Fruit fly (Drosophila melanogaster) whole organism, embryonic: Measurements from ENCODE around the gene Fbxl4.

ENCODE experiments used
- Atf6 ChIP-seq: fragments of 200-800 bp; sonication (Bioruptor generic); IDR thresholded peaks from 2 replicates; pipeline ENCODE4 v1.3.6; 2022; ENCODE audit warnings: missing biosample characterization, missing genetic modification characterization
- Awh ChIP-seq: fragments of 200-800 bp; sonication (Bioruptor generic); IDR thresholded peaks from 2 replicates; pipeline ENCODE4, ENCODE4 v1.3.6; 2022; ENCODE audit warnings: missing biosample characterization, missing genetic modification characterization
- B-H1 ChIP-seq: fragments of 200-800 bp; sonication (Bioruptor generic); IDR thresholded peaks from 3 replicates; pipeline ENCODE4 v1.3.6; 2022; ENCODE audit warnings: missing biosample characterization, missing genetic modification characterization
- BEAF-32 ChIP-seq: fragments of 200-800 bp; sonication (Bioruptor generic); optimal IDR thresholded peaks from 3 replicates; lab custom pipeline; 2017; ENCODE audit warnings: missing biosample characterization, missing genetic modification characterization, mild to moderate bottlenecking, moderate library complexity, missing genetic modification reagents
- Blimp-1 ChIP-seq: fragments of 200-800 bp; sonication (Bioruptor generic); optimal IDR thresholded peaks from 3 replicates; lab custom pipeline; 2018; ENCODE audit warnings: missing biosample characterization, missing genetic modification characterization, mild to moderate bottlenecking, moderate library complexity, missing genetic modification reagents
- CG10366 ChIP-seq: fragments of 200-800 bp; sonication (Bioruptor generic); IDR thresholded peaks from 2 replicates; pipeline ENCODE4 v1.3.6; 2022; ENCODE audit warnings: missing biosample characterization, missing genetic modification characterization
- CG10431 ChIP-seq: fragments of 200-800 bp; sonication (Bioruptor generic); optimal IDR thresholded peaks from 3 replicates; lab custom pipeline; 2018; ENCODE audit warnings: missing biosample characterization, mild to moderate bottlenecking, missing genetic modification characterization
- CG11247 ChIP-seq: fragments of 200-800 bp; sonication (Bioruptor generic); IDR thresholded peaks from 2 replicates; pipeline ENCODE4 v1.3.6; 2022; ENCODE audit warnings: missing biosample characterization, missing genetic modification characterization
- CG11504 ChIP-seq: fragments of 200-800 bp; sonication (Bioruptor generic); optimal IDR thresholded peaks from 3 replicates; lab custom pipeline; 2019; ENCODE audit warnings: missing biosample characterization, mild to moderate bottlenecking, missing genetic modification characterization, moderate library complexity
- CG13775 ChIP-seq: fragments of 200-800 bp; sonication (Bioruptor generic); optimal IDR thresholded peaks from 3 replicates; lab custom pipeline; 2017; ENCODE audit warnings: missing biosample characterization, mild to moderate bottlenecking, missing genetic modification characterization
- CG15011 ChIP-seq: fragments of 200-800 bp; sonication (Bioruptor generic); optimal IDR thresholded peaks from 3 replicates; lab custom pipeline; 2018; ENCODE audit warnings: missing biosample characterization, mild to moderate bottlenecking, missing genetic modification characterization
- CG15601 ChIP-seq: fragments of 200-800 bp; sonication (Bioruptor generic); optimal IDR thresholded peaks from 3 replicates; lab custom pipeline; 2019; ENCODE audit warnings: missing biosample characterization, mild to moderate bottlenecking, missing genetic modification characterization, moderate library complexity
- CG16815 ChIP-seq: fragments of 200-800 bp; sonication (Bioruptor generic); optimal IDR thresholded peaks from 3 replicates; lab custom pipeline; 2017; ENCODE audit warnings: missing biosample characterization, mild to moderate bottlenecking, missing genetic modification characterization
- CG16863 ChIP-seq: fragments of 200-800 bp; sonication (Bioruptor generic); optimal IDR thresholded peaks from 3 replicates; lab custom pipeline; 2016; ENCODE audit warnings: missing biosample characterization, missing genetic modification characterization
- CG17328 ChIP-seq: fragments of 200-800 bp; sonication (Bioruptor generic); IDR thresholded peaks from 2 replicates; pipeline ENCODE4 v1.3.6; 2022; ENCODE audit warnings: missing biosample characterization, missing genetic modification characterization
- CG1832 ChIP-seq: fragments of 200-800 bp; sonication (Bioruptor generic); optimal IDR thresholded peaks from 2 replicates; lab custom pipeline; 2017; ENCODE audit warnings: missing biosample characterization, mild to moderate bottlenecking, missing genetic modification characterization, inconsistent platforms
- CG3065 ChIP-seq: fragments of 200-800 bp; sonication (Bioruptor generic); optimal IDR thresholded peaks from 2 replicates; lab custom pipeline; 2016; ENCODE audit warnings: missing biosample characterization, missing genetic modification characterization
- CG43689 ChIP-seq: fragments of 200-800 bp; sonication (Bioruptor generic); IDR thresholded peaks from 2 replicates; pipeline ENCODE4 v1.3.6; 2022; ENCODE audit warnings: missing biosample characterization, missing genetic modification characterization
- CG4854 ChIP-seq: fragments of 200-800 bp; sonication (Bioruptor generic); optimal IDR thresholded peaks from 2 replicates; lab custom pipeline; 2016; ENCODE audit warnings: missing biosample characterization, missing genetic modification characterization, inconsistent platforms
- CG8281 ChIP-seq: fragments of 200-800 bp; sonication (Bioruptor generic); optimal IDR thresholded peaks from 2 replicates; lab custom pipeline; 2018; ENCODE audit warnings: missing biosample characterization, mild to moderate bottlenecking, missing genetic modification characterization, moderate library complexity
- CG8478 ChIP-seq: fragments of >200 bp; optimal IDR thresholded peaks from 2 replicates; lab custom pipeline; 2018
- D19A ChIP-seq: fragments of 200-800 bp; optimal IDR thresholded peaks from 3 replicates; lab custom pipeline; 2019; ENCODE audit warnings: missing biosample characterization, mild to moderate bottlenecking, missing genetic modification characterization, moderate library complexity
- Dll ChIP-seq: fragments of 200-800 bp; sonication (Bioruptor generic); IDR thresholded peaks from 4 replicates; pipeline ENCODE4 v1.3.6; 2022; ENCODE audit warnings: missing biosample characterization, missing genetic modification characterization; ENCODE audit not compliant: partially characterized antibody
- HLH54F ChIP-seq: fragments of 200-800 bp; sonication (Bioruptor generic); optimal IDR thresholded peaks from 3 replicates; lab custom pipeline; 2016; ENCODE audit warnings: missing biosample characterization, missing genetic modification characterization
- MESR4 ChIP-seq: fragments of 200-800 bp; sonication (Bioruptor generic); optimal IDR thresholded peaks from 2 replicates; lab custom pipeline; 2018; ENCODE audit warnings: missing biosample characterization, mild to moderate bottlenecking, missing genetic modification characterization, moderate library complexity
- Nf-YB ChIP-seq: fragments of 200-800 bp; sonication (Bioruptor generic); optimal IDR thresholded peaks from 3 replicates; lab custom pipeline; 2019; ENCODE audit warnings: missing biosample characterization, mild to moderate bottlenecking, missing genetic modification characterization, moderate library complexity
- NfI ChIP-seq: fragments of 200-800 bp; sonication (Bioruptor generic); optimal IDR thresholded peaks from 3 replicates; lab custom pipeline; 2018; ENCODE audit warnings: missing biosample characterization, mild to moderate bottlenecking, missing genetic modification characterization, moderate library complexity
- Side ChIP-seq: fragments of 200-800 bp; sonication (Bioruptor generic); optimal IDR thresholded peaks from 2 replicates; lab custom pipeline; 2016; ENCODE audit warnings: missing biosample characterization, missing genetic modification characterization
- Sox102F ChIP-seq: fragments of 200-800 bp; sonication (Bioruptor generic); optimal IDR thresholded peaks from 2 replicates; lab custom pipeline; 2018; ENCODE audit warnings: missing biosample characterization, mild to moderate bottlenecking, missing genetic modification characterization, moderate library complexity
- Stat92E ChIP-seq, 3 experiments: fragments of >200 bp in 2 of 3; fragments of 200-800 bp in 1 of 3; sonication (Bioruptor generic) in 1 of 3; optimal IDR thresholded peaks; 2 replicates each; lab custom pipeline; 2017 to 2019; ENCODE audit warnings: missing biosample characterization in 3 of 3, missing genetic modification characterization in 3 of 3, mild to moderate bottlenecking in 1 of 3, moderate library complexity in 1 of 3
- aop ChIP-seq: fragments of 200-800 bp; sonication (Bioruptor generic); IDR thresholded peaks from 2 replicates; pipeline ENCODE4 v1.3.6; 2022; ENCODE audit warnings: missing biosample characterization, missing genetic modification characterization
- bcd ChIP-seq: fragments of 200-800 bp; sonication (Bioruptor generic); optimal IDR thresholded peaks from 2 replicates; lab custom pipeline; 2017; ENCODE audit warnings: missing biosample characterization, mild to moderate bottlenecking, missing genetic modification characterization
- crp ChIP-seq, 2 experiments: fragments of 200-800 bp; sonication (Bioruptor generic); optimal IDR thresholded peaks; 2 replicates in 1 of 2; 3 replicates in 1 of 2; lab custom pipeline; 2017; ENCODE audit warnings: missing biosample characterization in 2 of 2, missing genetic modification characterization in 2 of 2, mild to moderate bottlenecking in 1 of 2, moderate library complexity in 1 of 2
- da ChIP-seq: fragments of 200-800 bp; sonication (Bioruptor generic); optimal IDR thresholded peaks from 2 replicates; lab custom pipeline; 2016; ENCODE audit warnings: missing biosample characterization, missing genetic modification characterization
- dmrt11E ChIP-seq: fragments of 200-800 bp; sonication (Bioruptor generic); optimal IDR thresholded peaks from 3 replicates; lab custom pipeline; 2018; ENCODE audit warnings: missing biosample characterization, mild to moderate bottlenecking, missing genetic modification characterization, moderate library complexity
- emc ChIP-seq: fragments of 200-800 bp; sonication (Bioruptor generic); optimal IDR thresholded peaks from 2 replicates; lab custom pipeline; 2016; ENCODE audit warnings: missing biosample characterization, missing genetic modification characterization
- eyg ChIP-seq: fragments of 200-800 bp; sonication (Bioruptor generic); optimal IDR thresholded peaks from 3 replicates; lab custom pipeline; 2016; ENCODE audit warnings: missing biosample characterization, missing genetic modification characterization
- gfzf ChIP-seq: fragments of 200-800 bp; sonication (Bioruptor generic); optimal IDR thresholded peaks from 2 replicates; lab custom pipeline; 2016; ENCODE audit warnings: missing biosample characterization, mild to moderate bottlenecking, missing genetic modification characterization, moderate library complexity
- gsb-n ChIP-seq: fragments of 200-800 bp; sonication (Bioruptor generic); optimal IDR thresholded peaks from 3 replicates; lab custom pipeline; 2018; ENCODE audit warnings: missing biosample characterization, mild to moderate bottlenecking, missing genetic modification characterization
- inv ChIP-seq: fragments of 200-800 bp; sonication (Bioruptor generic); IDR thresholded peaks from 2 replicates; pipeline ENCODE4 v1.3.6; 2022; ENCODE audit warnings: missing biosample characterization, missing genetic modification characterization; ENCODE audit not compliant: partially characterized antibody
- ken ChIP-seq: fragments of 200-800 bp; sonication (Bioruptor generic); IDR thresholded peaks from 3 replicates; pipeline ENCODE4 v1.3.6; 2022; ENCODE audit warnings: missing biosample characterization, missing genetic modification characterization
- knrl ChIP-seq: fragments of 200-800 bp; sonication (Bioruptor generic); IDR thresholded peaks from 3 replicates; pipeline ENCODE4 v1.3.6; 2022; ENCODE audit warnings: missing biosample characterization, missing genetic modification characterization; ENCODE audit not compliant: partially characterized antibody
- mld ChIP-seq: fragments of 200-800 bp; sonication (Bioruptor generic); IDR thresholded peaks from 3 replicates; pipeline ENCODE4 v1.3.6; 2022; ENCODE audit warnings: missing biosample characterization, missing genetic modification characterization; ENCODE audit not compliant: partially characterized antibody
- pita ChIP-seq: fragments of 200-800 bp; sonication (Bioruptor generic); optimal IDR thresholded peaks from 2 replicates; lab custom pipeline; 2017; ENCODE audit warnings: missing biosample characterization, mild to moderate bottlenecking, missing genetic modification characterization
- sisA ChIP-seq: fragments of 200-800 bp; sonication (Bioruptor generic); IDR thresholded peaks from 2 replicates; pipeline ENCODE4 v1.3.6; 2022; ENCODE audit warnings: missing biosample characterization, missing genetic modification characterization
- sqz ChIP-seq: fragments of 200-800 bp; sonication (Bioruptor generic); optimal IDR thresholded peaks from 3 replicates; lab custom pipeline; 2018; ENCODE audit warnings: missing biosample characterization, mild to moderate bottlenecking, missing genetic modification characterization
- tx ChIP-seq: fragments of 200-800 bp; sonication (Bioruptor generic); optimal IDR thresholded peaks from 2 replicates; lab custom pipeline; 2016; ENCODE audit warnings: missing biosample characterization, missing genetic modification characterization
- usp ChIP-seq: fragments of >200 bp; optimal IDR thresholded peaks from 2 replicates; lab custom pipeline; 2017; ENCODE audit warnings: missing biosample characterization, missing genetic modification characterization

Fbxl4 gene

DNA sequence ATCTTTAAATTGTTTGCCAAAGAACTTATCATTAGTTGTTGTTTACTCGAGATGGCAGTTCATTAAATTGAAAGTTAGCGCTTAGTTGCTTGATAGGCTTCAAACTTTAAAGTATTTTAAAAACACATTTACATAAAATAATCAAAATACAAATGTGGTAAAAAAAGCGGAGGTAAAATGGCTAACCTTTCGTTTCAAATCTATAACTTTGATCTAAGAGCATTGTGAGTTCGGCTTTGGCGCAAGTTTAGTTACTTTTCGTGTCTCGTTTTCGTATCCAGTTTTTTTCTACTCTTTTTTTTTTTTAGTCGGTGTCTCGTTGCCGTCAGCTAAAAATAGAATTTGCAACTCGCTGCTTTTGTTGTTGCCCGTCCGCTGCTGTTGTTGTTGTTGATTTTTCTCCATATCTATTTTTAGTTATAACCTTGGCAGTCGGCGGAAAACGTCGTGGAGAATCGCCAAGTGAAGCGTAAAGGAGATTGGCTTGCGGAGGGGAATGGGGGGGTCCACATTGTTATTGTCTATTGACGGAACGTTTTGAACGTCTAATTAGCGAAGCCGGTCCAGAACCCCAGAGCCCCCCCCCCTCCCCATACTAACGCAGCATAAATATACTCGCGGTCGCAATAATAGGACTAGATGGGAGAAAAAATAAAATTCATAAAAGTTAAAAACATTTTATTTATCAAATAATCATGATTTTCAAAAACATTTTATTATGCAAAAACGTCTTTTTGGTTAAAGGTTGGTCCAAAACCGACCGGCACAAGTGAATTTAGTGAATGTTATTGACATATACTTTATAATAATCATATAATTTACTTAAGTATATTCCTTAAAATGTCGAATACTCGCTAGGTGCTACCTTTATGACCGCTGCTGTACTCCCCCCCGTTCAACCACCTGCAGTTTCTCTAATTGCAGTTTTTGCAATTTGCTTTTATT is 22.9 kb downstream of the Fbxl4 start (continued):
- TF ChIP-seq CG11504 (tag; lab: Kevin White, UChicago) (peak; percentile 67), CG15011 (GFP tag; lab: Kevin White, UChicago) (no peak), usp (no peak), dmrt11E (no peak), CG10431 (GFP tag; lab: Kevin White, UChicago) (no peak), Nf-YB (GFP tag; lab: Kevin White, UChicago) (no peak), Dll (GFP tag; lab: Robert Waterston, UW) (no peak), Awh (GFP tag; lab: Robert Waterston, UW) (no peak), CG10366 (peak; percentile 16; the same call in 1 of the 2 replicates), eyg (GFP tag; lab: Kevin White, UChicago) (no peak), inv (GFP tag; lab: Robert Waterston, UW) (no peak), ken (GFP tag; lab: Robert Waterston, UW) (no peak), Stat92E (GFP tag; optimal IDR thresholded peaks at IDR 0.05; lab: Kevin White, UChicago) (no peak), CG16863 (GFP tag; lab: Kevin White, UChicago) (no peak), NfI (peak; percentile 12), B-H1 (peak; percentile 11; the same call in 1 of the 3 replicates), CG16815 (GFP tag; lab: Kevin White, UChicago) (no peak), CG43689 (no peak), tx (GFP tag; lab: Kevin White, UChicago) (no peak), CG17328 (GFP tag; lab: Robert Waterston, UW) (no peak), knrl (no peak), CG15601 (tag; lab: Kevin White, UChicago) (no peak), pita (GFP tag; lab: Kevin White, UChicago) (no peak), BEAF-32 (no peak), CG4854 (GFP tag; lab: Kevin White, UChicago) (no peak), Side (no peak), Atf6 (GFP tag; lab: Robert Waterston, UW) (peak; percentile 47; the same call in 1 of the 2 replicates), mld (no peak), gsb-n (tag; lab: Kevin White, UChicago) (no peak), CG11247 (GFP tag; lab: Robert Waterston, UW) (no peak; the same call in 1 of the 2 replicates), CG8281 (tag; lab: Kevin White, UChicago) (no peak), CG8478 (lab: Kevin White, UChicago) (no peak), aop (GFP tag; lab: Robert Waterston, UW) (no peak), bcd (GFP tag; lab: Kevin White, UChicago) (peak; percentile 54), HLH54F (GFP tag; lab: Kevin White, UChicago) (no peak), D19A (tag; lab: Kevin White, UChicago) (peak; percentile 30), Blimp-1 (peak; percentile 26), da (GFP tag; lab: Kevin White, UChicago) (no peak), CG13775 (GFP tag; lab: Kevin White, UChicago) (peak; percentile 49), MESR4 (GFP tag; lab: Kevin White, UChicago) (no peak), Sox102F (GFP tag; lab: Kevin White, UChicago) (peak; percentile 35), sqz (GFP tag; lab: Kevin White, UChicago) (no peak), CG3065 (GFP tag; lab: Kevin White, UChicago) (no peak), sisA (GFP tag; lab: Robert Waterston, UW) (peak; percentile 48; the same call in 1 of the 2 replicates), emc (GFP tag; lab: Kevin White, UChicago) (no peak), CG1832 (no peak), gfzf (GFP tag; lab: Kevin White, UChicago) (no peak), crp (GFP tag; optimal IDR thresholded peaks at IDR 0.05; lab: Kevin White, UChicago) (no peak)
